Worm (Caenorhabditis elegans): ENCODE results near the gene ncs-4.

DNA sequence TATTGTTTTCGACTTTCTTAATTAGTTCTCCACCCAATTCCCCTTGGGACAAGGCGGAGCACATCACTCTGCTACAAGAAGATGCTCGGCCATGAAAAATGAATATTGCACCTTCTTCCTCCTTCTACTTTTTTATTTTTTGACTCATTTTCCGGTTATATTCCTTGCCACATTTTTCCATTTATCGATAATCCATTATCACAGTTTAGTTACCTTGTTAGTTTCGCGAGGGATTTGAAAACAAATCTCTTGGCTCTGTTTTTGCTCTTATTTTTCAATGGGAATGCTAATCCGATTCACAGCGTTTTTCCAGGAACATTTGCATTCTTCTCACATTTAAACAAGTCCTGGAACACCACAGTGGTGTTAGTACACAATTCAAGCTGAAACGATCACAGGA lies 9.3 kb upstream of the ncs-4 start, which contains the start of gene rnp-9:
- TF ChIP-seq C08G9.2 (tag; optimal IDR thresholded peaks at IDR 0.05) (no peak), gmeb-2 (tag; optimal IDR thresholded peaks at IDR 0.05) (no peak), zip-5 (tag; optimal IDR thresholded peaks at IDR 0.05) (no peak), ref-2 (tag; optimal IDR thresholded peaks at IDR 0.05) (no peak), ama-1 (optimal IDR thresholded peaks at IDR 0.05) (no peak), unc-86 (tag; optimal IDR thresholded peaks at IDR 0.05) (no peak), Y22D7AL.16 (tag; optimal IDR thresholded peaks at IDR 0.05) (no peak), fkh-10 (GFP tag; optimal IDR thresholded peaks at IDR 0.05) (no peak), fkh-6 (tag; optimal IDR thresholded peaks at IDR 0.05) (no peak), fax-1 (tag; optimal IDR thresholded peaks at IDR 0.05) (no peak), elt-4 (tag; optimal IDR thresholded peaks at IDR 0.05) (no peak)

Data from whole organism, late embryonic.